Fruit fly (Drosophila melanogaster): ENCODE measurements around the gene CG9459.

The CG9459 gene

dm6 chr3R:9777941-9778360, 40.2 kb downstream of the CG9459 start, which contains the start of gene RpS29 (continued):
- TF ChIP-seq Hr51 (GFP tag; optimal IDR thresholded peaks at IDR 0.05): peak; percentile 50 to 85
- TF ChIP-seq Blimp-1 (GFP tag; optimal IDR thresholded peaks at IDR 0.05): peak; percentile 60
- TF ChIP-seq corto (GFP tag; optimal IDR thresholded peaks at IDR 0.05): no peak
- peak; percentile 84 for TF ChIP-seq CG10267 (tag; optimal IDR thresholded peaks at IDR 0.05)
- peak; percentile 79 for TF ChIP-seq chm (GFP tag; IDR thresholded peaks at IDR 0.05)
- TF ChIP-seq CG13287 (GFP tag; IDR thresholded peaks at IDR 0.05; ENCODE audit: partially characterized antibody): peak; percentile 97
- peak; percentile 77 for TF ChIP-seq CG12744 (GFP tag; optimal IDR thresholded peaks at IDR 0.05)
- peak; percentile 74 for TF ChIP-seq tin (GFP tag; optimal IDR thresholded peaks at IDR 0.05)
- TF ChIP-seq wek (GFP tag; optimal IDR thresholded peaks at IDR 0.05): peak; percentile 68
- TF ChIP-seq Neu2 (GFP tag; optimal IDR thresholded peaks at IDR 0.05; ENCODE audit: borderline replicate concordance): peak; percentile 56
- TF ChIP-seq D (optimal IDR thresholded peaks at IDR 0.05): no peak
- TF ChIP-seq D (GFP tag; optimal IDR thresholded peaks at IDR 0.05): peak; percentile 60
- TF ChIP-seq crol (GFP tag; IDR thresholded peaks at IDR 0.05): no peak
- TF ChIP-seq Pdp1 (GFP tag; optimal IDR thresholded peaks at IDR 0.05): peak; percentile 82 to 89
- peak; percentile 51; the same call in 1 of the 2 replicates for TF ChIP-seq toy (GFP tag; IDR thresholded peaks at IDR 0.05)
- TF ChIP-seq Jarid2 (GFP tag; optimal IDR thresholded peaks at IDR 0.05): peak; percentile 63
- peak; percentile 53 for TF ChIP-seq NC2α (GFP tag; optimal IDR thresholded peaks at IDR 0.05)
- peak; percentile 56 for TF ChIP-seq CG12219 (GFP tag; optimal IDR thresholded peaks at IDR 0.05)
- TF ChIP-seq Ets65A (GFP tag): peak; percentile 99
- TF ChIP-seq Oaz (GFP tag; IDR thresholded peaks at IDR 0.05): peak; percentile 31; the same call in 1 of the 2 replicates
- no peak for TF ChIP-seq CG11093 (GFP tag; IDR thresholded peaks at IDR 0.05)
- TF ChIP-seq slp2 (GFP tag; optimal IDR thresholded peaks at IDR 0.05): peak; percentile 63
- peak; percentile 47; the same call in 2 of the 3 replicates for TF ChIP-seq CG11695 (GFP tag; IDR thresholded peaks at IDR 0.05)
- TF ChIP-seq CG31441 (GFP tag; IDR thresholded peaks at IDR 0.05): peak; percentile 51; the same call in 1 of the 2 replicates
- TF ChIP-seq kay (GFP tag; optimal IDR thresholded peaks at IDR 0.05): peak; percentile 32
- no peak for TF ChIP-seq Dfd (GFP tag; optimal IDR thresholded peaks at IDR 0.05)
- TF ChIP-seq CG8359 (GFP tag; optimal IDR thresholded peaks at IDR 0.05; ENCODE audit: borderline replicate concordance): no peak
- TF ChIP-seq CG6689 (GFP tag; IDR thresholded peaks at IDR 0.05): peak; percentile 28; the same call in 1 of the 2 replicates
- peak; percentile 78 for TF ChIP-seq pb (GFP tag; optimal IDR thresholded peaks at IDR 0.05)
- TF ChIP-seq CkIIα-i1 (GFP tag; IDR thresholded peaks at IDR 0.05): 0 out of 2 replicates have a peak, but pooled peaks have one; percentile 33
- peak; percentile 62 for TF ChIP-seq Hand (GFP tag; optimal IDR thresholded peaks at IDR 0.05)
- no peak for TF ChIP-seq hkb (optimal IDR thresholded peaks at IDR 0.05)
- peak; percentile 52 for TF ChIP-seq hkb (GFP tag; IDR thresholded peaks at IDR 0.05)
- no peak for TF ChIP-seq CG15073 (GFP tag; optimal IDR thresholded peaks at IDR 0.05)
- no peak for TF ChIP-seq Doc2 (GFP tag; IDR thresholded peaks at IDR 0.05)
- TF ChIP-seq run (tag; optimal IDR thresholded peaks at IDR 0.05): peak; percentile 49
- peak; percentile 85 for TF ChIP-seq CG3281 (GFP tag; optimal IDR thresholded peaks at IDR 0.05)
- TF ChIP-seq CG17186 (GFP tag; optimal IDR thresholded peaks at IDR 0.05): peak; percentile 90
- TF ChIP-seq Bteb2 (GFP tag; optimal IDR thresholded peaks at IDR 0.05): peak; percentile 76
- TF ChIP-seq pfk (GFP tag; optimal IDR thresholded peaks at IDR 0.05): peak; percentile 77
- peak; percentile 59 for TF ChIP-seq en (GFP tag; optimal IDR thresholded peaks at IDR 0.05)
- TF ChIP-seq Six4 (GFP tag; optimal IDR thresholded peaks at IDR 0.05): peak; percentile 61
- peak; percentile 67 for TF ChIP-seq CG11504 (tag; optimal IDR thresholded peaks at IDR 0.05)
- peak; percentile 58 for TF ChIP-seq lbe (GFP tag; optimal IDR thresholded peaks at IDR 0.05)
- peak; percentile 51 for TF ChIP-seq CG31365 (tag; optimal IDR thresholded peaks at IDR 0.05)
- TF ChIP-seq Hr78 (GFP tag; optimal IDR thresholded peaks at IDR 0.05): no peak
- TF ChIP-seq TFAM (GFP tag; optimal IDR thresholded peaks at IDR 0.05): no peak
- peak; percentile 83 for TF ChIP-seq CG18619 (GFP tag; optimal IDR thresholded peaks at IDR 0.05)
- TF ChIP-seq org-1 (GFP tag; optimal IDR thresholded peaks at IDR 0.05): peak; percentile 15
- peak; percentile 40 for TF ChIP-seq Abd-B (GFP tag; optimal IDR thresholded peaks at IDR 0.05)

Data from whole organism, embryonic.